Worm (Caenorhabditis elegans): ENCODE results near the gene B0554.2.

Gene B0554.2

ce11 chrV:432991-433390 is 1.0 kb upstream of the B0554.2 start:
- TF ChIP-seq efl-3 (GFP tag; optimal IDR thresholded peaks at IDR 0.05) = no peak
- TF ChIP-seq ceh-90 (tag; optimal IDR thresholded peaks at IDR 0.05) = no peak
- TF ChIP-seq nhr-20 (tag; optimal IDR thresholded peaks at IDR 0.05) = no peak
- TF ChIP-seq sptf-1 (tag; optimal IDR thresholded peaks at IDR 0.05) = no peak
- no peak for TF ChIP-seq unc-62 (GFP tag; optimal IDR thresholded peaks at IDR 0.05)
- no peak for TF ChIP-seq fkh-8 (tag; optimal IDR thresholded peaks at IDR 0.05)
- TF ChIP-seq grh-1 (GFP tag; IDR thresholded peaks at IDR 0.05) = no peak
- no peak for TF ChIP-seq elt-2 (tag; optimal IDR thresholded peaks at IDR 0.05)
- TF ChIP-seq lin-35 (GFP tag; optimal IDR thresholded peaks at IDR 0.05) = no peak
- TF ChIP-seq nhr-77 (tag; optimal IDR thresholded peaks at IDR 0.05) = no peak
- TF ChIP-seq aly-2 (tag; optimal IDR thresholded peaks at IDR 0.05) = no peak
- TF ChIP-seq hlh-17 (GFP tag; optimal IDR thresholded peaks at IDR 0.05; ENCODE audit: borderline replicate concordance) = no peak
- TF ChIP-seq xbp-1 (tag; optimal IDR thresholded peaks at IDR 0.05) = no peak

DNA sequence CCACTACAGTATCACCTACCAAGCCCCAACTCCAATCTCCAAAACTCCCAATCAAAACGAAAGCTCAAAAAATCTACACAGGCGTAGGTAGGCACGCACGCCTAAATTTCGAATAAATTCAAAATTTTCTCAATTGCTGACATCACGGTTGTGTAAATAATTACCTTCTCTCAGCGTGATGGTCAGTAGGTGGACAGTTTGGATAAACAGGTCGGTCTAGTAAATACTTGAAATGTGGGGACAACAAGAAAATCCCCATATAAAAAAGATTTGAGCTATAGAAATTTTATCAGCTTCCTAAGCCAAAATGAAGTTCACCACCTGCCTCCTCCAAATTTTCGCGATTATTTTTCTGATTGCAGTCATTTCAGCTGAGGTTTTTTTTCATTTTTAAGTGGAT is 4.1 kb downstream of the B0554.2 start, which contains the start of gene B0554.1:
B0554.1 (plus strand) TSS at position 301 of the 400 bp plus-strand sequence.
- TF ChIP-seq nhr-76 (tag; optimal IDR thresholded peaks at IDR 0.05) (no peak), ceh-88 (GFP tag; IDR thresholded peaks at IDR 0.05) (no peak), mep-1 (tag; optimal IDR thresholded peaks at IDR 0.05) (no peak), nhr-20 (tag; optimal IDR thresholded peaks at IDR 0.05) (no peak)

DNA sequence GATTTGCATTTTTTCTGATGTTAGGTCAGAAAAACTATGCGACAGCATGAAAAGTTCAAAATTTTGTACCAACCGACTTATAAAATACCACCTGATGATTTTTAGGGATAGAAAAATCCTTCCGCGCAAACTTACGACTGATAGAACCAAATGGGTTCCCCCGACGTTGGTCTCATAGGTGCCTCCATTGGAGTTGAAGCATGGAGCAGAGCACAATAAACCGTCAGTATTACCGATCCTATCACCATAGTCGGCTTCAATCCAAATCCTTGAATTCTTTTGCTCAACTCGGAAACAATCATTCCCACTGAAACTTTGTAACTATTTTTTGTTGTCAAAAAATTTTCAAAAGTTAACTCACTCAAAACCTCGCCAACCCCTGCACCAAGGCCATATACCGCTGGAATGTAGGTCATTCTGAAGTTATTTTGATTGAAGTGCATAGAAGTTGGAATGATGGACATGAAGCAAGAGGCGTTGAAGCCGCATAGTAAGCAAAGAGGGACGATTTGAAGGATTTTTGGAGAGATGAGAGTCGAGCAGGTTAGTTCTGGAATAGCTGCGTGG is 5.3 kb downstream of the B0554.2 start:
- TF ChIP-seq efl-1 (optimal IDR thresholded peaks at IDR 0.05) = no peak
- TF ChIP-seq efl-1 (GFP tag; optimal IDR thresholded peaks at IDR 0.05 in 1 of 2) = peak in 1 of 2 experiments; percentile 21
- TF ChIP-seq nhr-20 (tag; optimal IDR thresholded peaks at IDR 0.05) = no peak

DNA sequence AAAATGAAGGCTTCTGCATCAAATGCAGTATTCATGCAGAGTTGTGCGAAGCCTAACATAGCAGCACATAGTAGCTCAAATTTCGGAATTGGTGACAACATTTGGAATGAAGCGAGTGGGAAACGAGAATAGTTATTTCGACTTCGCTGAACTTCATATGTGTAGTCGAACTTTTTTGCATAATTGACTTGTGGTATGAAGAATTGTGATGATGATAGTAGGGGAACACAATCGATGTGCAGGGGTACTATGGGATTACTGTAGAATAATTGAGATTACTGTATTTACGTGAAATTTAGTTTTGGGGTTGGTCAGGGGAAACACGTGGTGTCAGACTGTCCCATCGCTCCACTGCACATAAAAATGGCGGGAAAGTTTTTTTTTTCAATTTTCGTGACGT is 6.9 kb downstream of the B0554.2 start, which contains the start of gene B0554.7:
B0554.7 (minus strand) TSS at position 101 of the 400 bp plus-strand sequence.
- TF ChIP-seq pqm-1 (tag; optimal IDR thresholded peaks at IDR 0.05) (no peak), nhr-77 (tag; optimal IDR thresholded peaks at IDR 0.05) (no peak)

- TF ChIP-seq C04F5.9 (tag; optimal IDR thresholded peaks at IDR 0.05) (no peak), vab-15 (tag; optimal IDR thresholded peaks at IDR 0.05) (no peak), isw-1 (GFP tag; IDR thresholded peaks at IDR 0.05) (no peak), fkh-10 (GFP tag; optimal IDR thresholded peaks at IDR 0.05) (no peak), nhr-76 (tag; optimal IDR thresholded peaks at IDR 0.05) (no peak), mep-1 (tag; optimal IDR thresholded peaks at IDR 0.05) (no peak), nhr-19 (GFP tag; conservative IDR thresholded peaks at IDR 0.05) (no peak), swsn-7 (tag; optimal IDR thresholded peaks at IDR 0.05) (no peak), efl-1 (optimal IDR thresholded peaks at IDR 0.05) (no peak), efl-1 (GFP tag; optimal IDR thresholded peaks at IDR 0.05 in 1 of 2) (no peak), xbp-1 (tag; optimal IDR thresholded peaks at IDR 0.05) (no peak), egl-13 (tag; optimal IDR thresholded peaks at IDR 0.05) (no peak), sup-37 (GFP tag; optimal IDR thresholded peaks at IDR 0.05) (no peak), nhr-85 (tag) (no peak), nhr-28 (tag; optimal IDR thresholded peaks at IDR 0.05) (no peak), pqm-1 (tag; optimal IDR thresholded peaks at IDR 0.05) (no peak)
These were observed 9.2 kb downstream of the B0554.2 start, which contains the start of gene srh-33 for ce11 chrV:443193-443592. Gene srh-33 (minus strand): TSS chrV:443293.

DNA sequence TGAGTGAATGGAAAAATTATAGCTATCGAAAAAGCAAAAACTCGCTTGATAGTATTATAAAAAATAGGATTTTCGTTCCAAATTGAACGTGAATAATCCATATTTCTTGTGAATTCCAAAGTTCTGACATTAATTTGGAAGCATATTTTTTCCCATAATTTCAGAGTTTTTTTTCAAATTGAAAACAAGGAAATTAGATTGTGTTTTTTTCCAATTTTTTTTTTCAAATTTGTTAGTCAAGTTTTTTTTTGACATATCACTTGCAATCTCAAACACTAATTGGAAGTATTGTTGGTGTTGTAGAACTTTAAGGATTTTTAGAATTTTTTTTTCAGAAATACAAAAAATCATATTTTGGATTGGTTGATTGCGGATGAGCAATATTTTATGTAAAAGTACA is 12.6 kb downstream of the B0554.2 start, which contains the start of gene srh-34:
srh-34 (minus strand) TSS at position 101 of the 400 bp plus-strand sequence.
- TF ChIP-seq nhr-77 (tag; optimal IDR thresholded peaks at IDR 0.05) (no peak), isw-1 (GFP tag; IDR thresholded peaks at IDR 0.05) (no peak), F16B12.6 (tag; optimal IDR thresholded peaks at IDR 0.05) (no peak), nhr-28 (tag; optimal IDR thresholded peaks at IDR 0.05) (no peak), unc-86 (tag; optimal IDR thresholded peaks at IDR 0.05) (no peak), sox-4 (tag; optimal IDR thresholded peaks at IDR 0.05) (no peak), ceh-90 (tag; optimal IDR thresholded peaks at IDR 0.05) (no peak), unc-98 (GFP tag; IDR thresholded peaks at IDR 0.05) (no peak), jun-1 (tag; optimal IDR thresholded peaks at IDR 0.05) (no peak), nhr-76 (tag; optimal IDR thresholded peaks at IDR 0.05) (no peak), ceh-82 (tag; optimal IDR thresholded peaks at IDR 0.05) (no peak), nhr-71 (tag; optimal IDR thresholded peaks at IDR 0.05) (no peak), zag-1 (tag; optimal IDR thresholded peaks at IDR 0.05) (no peak), vab-15 (tag; optimal IDR thresholded peaks at IDR 0.05) (no peak), hpl-2 (GFP tag; optimal IDR thresholded peaks at IDR 0.05) (no peak), nhr-237 (tag; optimal IDR thresholded peaks at IDR 0.05) (no peak), mab-9 (GFP tag; IDR thresholded peaks at IDR 0.05) (no peak), mdl-1 (tag; optimal IDR thresholded peaks at IDR 0.05) (no peak), nhr-11 (tag; optimal IDR thresholded peaks at IDR 0.05) (no peak)
